Fruit fly (Drosophila melanogaster) whole organism, embryonic: ENCODE results near the gene Mtr3.

Experiments
- B-H2 ChIP-seq: fragments of 200-800 bp; sonication (Bioruptor generic); optimal IDR thresholded peaks from 2 replicates; lab custom pipeline; 2018; ENCODE audit warnings: missing biosample characterization, mild to moderate bottlenecking, missing genetic modification characterization
- Blimp-1 ChIP-seq: fragments of 200-800 bp; sonication (Bioruptor generic); optimal IDR thresholded peaks from 3 replicates; lab custom pipeline; 2018; ENCODE audit warnings: missing biosample characterization, missing genetic modification characterization, mild to moderate bottlenecking, moderate library complexity, missing genetic modification reagents
- Bteb2 ChIP-seq: fragments of 200-800 bp; sonication (Bioruptor generic); optimal IDR thresholded peaks from 2 replicates; lab custom pipeline; 2016; ENCODE audit warnings: missing biosample characterization, missing genetic modification characterization
- CG10321 ChIP-seq: fragments of 200-800 bp; sonication (Bioruptor generic); IDR thresholded peaks from 2 replicates; pipeline ENCODE4 v1.3.6; 2022; ENCODE audit warnings: missing biosample characterization, missing genetic modification characterization
- CG11696 ChIP-seq: fragments of 200-800 bp; sonication (Bioruptor generic); IDR thresholded peaks from 2 replicates; pipeline ENCODE4 v1.3.6; 2022; ENCODE audit warnings: missing biosample characterization, missing genetic modification characterization
- CG11723 ChIP-seq: fragments of 200-800 bp; sonication (Bioruptor generic); optimal IDR thresholded peaks from 2 replicates; lab custom pipeline; 2017; ENCODE audit warnings: missing biosample characterization, mild to moderate bottlenecking, missing genetic modification characterization
- CG13424 ChIP-seq: fragments of 200-800 bp; sonication (Bioruptor generic); optimal IDR thresholded peaks from 2 replicates; lab custom pipeline; 2019; ENCODE audit warnings: missing biosample characterization, mild to moderate bottlenecking, missing genetic modification characterization, moderate library complexity
- CG15479 ChIP-seq: fragments of 200-800 bp; sonication (Bioruptor generic); optimal IDR thresholded peaks from 3 replicates; lab custom pipeline; 2019; ENCODE audit warnings: missing biosample characterization, mild to moderate bottlenecking, missing genetic modification characterization, moderate library complexity
- CG1603 ChIP-seq: fragments of 200-800 bp; sonication (Bioruptor generic); optimal IDR thresholded peaks from 2 replicates; lab custom pipeline; 2019; ENCODE audit warnings: missing biosample characterization, mild to moderate bottlenecking, missing genetic modification characterization, moderate library complexity
- CG17829 ChIP-seq: fragments of 200-800 bp; optimal IDR thresholded peaks from 2 replicates; lab custom pipeline; 2019; ENCODE audit warnings: missing biosample characterization, mild to moderate bottlenecking, missing genetic modification characterization, moderate library complexity
- CG2202 ChIP-seq: fragments of 200-800 bp; sonication (Bioruptor generic); optimal IDR thresholded peaks from 2 replicates; lab custom pipeline; 2018; ENCODE audit warnings: missing biosample characterization, mild to moderate bottlenecking, missing genetic modification characterization
- CG31441 ChIP-seq: fragments of 200-800 bp; sonication (Bioruptor generic); IDR thresholded peaks from 2 replicates; pipeline ENCODE4 v1.3.6; 2022; ENCODE audit warnings: missing biosample characterization, missing genetic modification characterization
- CG33557 ChIP-seq: fragments of 200-800 bp; sonication (Bioruptor generic); optimal IDR thresholded peaks from 2 replicates; lab custom pipeline; 2019; ENCODE audit warnings: missing biosample characterization, mild to moderate bottlenecking, missing genetic modification characterization, moderate library complexity
- CG4328 ChIP-seq: fragments of 200-800 bp; sonication (Bioruptor generic); optimal IDR thresholded peaks from 3 replicates; lab custom pipeline; 2017; ENCODE audit warnings: missing biosample characterization, missing genetic modification reagents, missing genetic modification characterization
- CG4617 ChIP-seq: fragments of 200-800 bp; sonication (Bioruptor generic); optimal IDR thresholded peaks from 3 replicates; lab custom pipeline; 2016; ENCODE audit warnings: missing biosample characterization, missing genetic modification characterization, borderline replicate concordance
- CG6791 ChIP-seq: fragments of 200-800 bp; sonication (Bioruptor generic); IDR thresholded peaks from 3 replicates; pipeline ENCODE4 v1.3.6; 2022; ENCODE audit warnings: missing biosample characterization, missing genetic modification characterization; ENCODE audit not compliant: partially characterized antibody
- CoRest ChIP-seq: fragments of 200-800 bp; sonication (Bioruptor generic); optimal IDR thresholded peaks from 3 replicates; lab custom pipeline; 2018; ENCODE audit warnings: missing biosample characterization, mild to moderate bottlenecking, missing genetic modification characterization, moderate library complexity
- Dip3 ChIP-seq: fragments of 200-800 bp; sonication (Bioruptor generic); optimal IDR thresholded peaks from 3 replicates; lab custom pipeline; 2016; ENCODE audit warnings: missing biosample characterization, missing genetic modification characterization
- Eip74EF ChIP-seq, 2 experiments: fragments of 200-800 bp in 1 of 2; fragments of >200 bp in 1 of 2; sonication (Bioruptor generic) in 1 of 2; optimal IDR thresholded peaks; 2 replicates each; lab custom pipeline; 2017 to 2019; ENCODE audit warnings: missing biosample characterization in 2 of 2, missing genetic modification characterization in 2 of 2, mild to moderate bottlenecking in 1 of 2, moderate library complexity in 1 of 2
- Elba2 ChIP-seq: fragments of 200-800 bp; sonication (Bioruptor generic); optimal IDR thresholded peaks from 3 replicates; lab custom pipeline; 2016; ENCODE audit warnings: missing biosample characterization, missing genetic modification characterization
- Ets65A ChIP-seq: fragments of 200-800 bp; sonication (Bioruptor generic); peaks from one replicate; lab custom pipeline; 2016; ENCODE audit warnings: missing biosample characterization, missing genetic modification characterization
- HmgZ ChIP-seq: fragments of 200-800 bp; sonication (Bioruptor generic); optimal IDR thresholded peaks from 2 replicates; lab custom pipeline; 2018; ENCODE audit warnings: missing biosample characterization, mild to moderate bottlenecking, missing genetic modification characterization
- Lhr ChIP-seq: fragments of 200-800 bp; sonication (Bioruptor generic); optimal IDR thresholded peaks from 3 replicates; lab custom pipeline; 2017; ENCODE audit warnings: mild to moderate bottlenecking, missing biosample characterization, missing genetic modification reagents, missing genetic modification characterization
- MBD-R2 ChIP-seq: fragments of 200-800 bp; sonication (Bioruptor generic); IDR thresholded peaks from 2 replicates; pipeline ENCODE4 v1.3.6; 2022; ENCODE audit warnings: missing biosample characterization, missing genetic modification characterization
- NC2β ChIP-seq: fragments of 200-800 bp; sonication (Bioruptor generic); optimal IDR thresholded peaks from 2 replicates; lab custom pipeline; 2016; ENCODE audit warnings: missing biosample characterization, missing genetic modification characterization
- Neu2 ChIP-seq: fragments of 200-800 bp; sonication (Bioruptor generic); optimal IDR thresholded peaks from 3 replicates; lab custom pipeline; 2016; ENCODE audit warnings: missing biosample characterization, missing genetic modification characterization, borderline replicate concordance
- Nf-YC ChIP-seq: fragments of 200-800 bp; optimal IDR thresholded peaks from 3 replicates; lab custom pipeline; 2019; ENCODE audit warnings: missing biosample characterization, mild to moderate bottlenecking, missing genetic modification characterization, moderate library complexity
- Opbp ChIP-seq: fragments of 200-800 bp; sonication (Bioruptor generic); IDR thresholded peaks from 3 replicates; pipeline ENCODE4 v1.3.6; 2022; ENCODE audit warnings: missing biosample characterization, missing genetic modification characterization; ENCODE audit not compliant: partially characterized antibody
- Side ChIP-seq: fragments of 200-800 bp; sonication (Bioruptor generic); optimal IDR thresholded peaks from 2 replicates; lab custom pipeline; 2016; ENCODE audit warnings: missing biosample characterization, missing genetic modification characterization
- Sry-β ChIP-seq: fragments of 200-800 bp; sonication (Bioruptor generic); optimal IDR thresholded peaks from 2 replicates; lab custom pipeline; 2018; ENCODE audit warnings: missing biosample characterization, mild to moderate bottlenecking, missing genetic modification characterization, moderate library complexity
- Usf ChIP-seq: fragments of 200-800 bp; sonication (Bioruptor generic); optimal IDR thresholded peaks from 2 replicates; lab custom pipeline; 2017; ENCODE audit warnings: missing genotype, missing biosample characterization, missing genetic modification characterization
- ab ChIP-seq: fragments of 200-800 bp; sonication (Bioruptor generic); optimal IDR thresholded peaks from 2 replicates; lab custom pipeline; 2016; ENCODE audit warnings: missing biosample characterization, missing genetic modification characterization
- al ChIP-seq: fragments of 200-800 bp; sonication (Bioruptor generic); IDR thresholded peaks from 2 replicates; pipeline ENCODE4 v1.3.6; 2022; ENCODE audit warnings: missing biosample characterization, missing genetic modification characterization
- chif ChIP-seq, 2 experiments: fragments of 200-800 bp; sonication (Bioruptor generic); optimal IDR thresholded peaks; 3 replicates each; lab custom pipeline; 2016; ENCODE audit warnings: missing biosample characterization in 2 of 2, missing genetic modification characterization in 2 of 2
- crc ChIP-seq: fragments of 200-800 bp; sonication (Bioruptor generic); optimal IDR thresholded peaks from 2 replicates; lab custom pipeline; 2016; ENCODE audit warnings: missing biosample characterization, missing genetic modification characterization
- ems ChIP-seq: fragments of 200-800 bp; sonication (Bioruptor generic); optimal IDR thresholded peaks from 3 replicates; lab custom pipeline; 2016; ENCODE audit warnings: missing biosample characterization, missing genetic modification characterization
- gfzf ChIP-seq: fragments of 200-800 bp; sonication (Bioruptor generic); optimal IDR thresholded peaks from 2 replicates; lab custom pipeline; 2016; ENCODE audit warnings: missing biosample characterization, mild to moderate bottlenecking, missing genetic modification characterization, moderate library complexity
- gro ChIP-seq: fragments of 200-800 bp; sonication (Bioruptor generic); optimal IDR thresholded peaks from 2 replicates; lab custom pipeline; 2016; ENCODE audit warnings: missing biosample characterization, missing genetic modification characterization
- gsb-n ChIP-seq: fragments of 200-800 bp; sonication (Bioruptor generic); optimal IDR thresholded peaks from 3 replicates; lab custom pipeline; 2018; ENCODE audit warnings: missing biosample characterization, mild to moderate bottlenecking, missing genetic modification characterization
- nmo ChIP-seq: fragments of 200-800 bp; sonication (Bioruptor generic); optimal IDR thresholded peaks from 2 replicates; lab custom pipeline; 2018; ENCODE audit warnings: missing biosample characterization, mild to moderate bottlenecking, missing genetic modification characterization, moderate library complexity
- pfk ChIP-seq: fragments of 200-800 bp; sonication (Bioruptor generic); optimal IDR thresholded peaks from 2 replicates; lab custom pipeline; 2018; ENCODE audit warnings: missing biosample characterization, mild to moderate bottlenecking, missing genetic modification characterization, moderate library complexity
- pros ChIP-seq: fragments of 200-800 bp; sonication (Bioruptor generic); optimal IDR thresholded peaks from 3 replicates; lab custom pipeline; 2019; ENCODE audit warnings: missing biosample characterization, mild to moderate bottlenecking, missing genetic modification characterization, moderate library complexity
- row ChIP-seq: fragments of 200-800 bp; sonication (Bioruptor generic); IDR thresholded peaks from 3 replicates; pipeline ENCODE4 v1.3.6; 2022; ENCODE audit warnings: missing biosample characterization, missing genetic modification characterization
- sens ChIP-seq: fragments of 200-800 bp; sonication (Bioruptor generic); peaks from one replicate; lab custom pipeline; 2016; ENCODE audit warnings: missing biosample characterization, missing genetic modification characterization
- ssp ChIP-seq: fragments of 200-800 bp; sonication (Bioruptor generic); IDR thresholded peaks from 2 replicates; pipeline ENCODE4 v1.3.6; 2022; ENCODE audit warnings: missing biosample characterization, missing genetic modification characterization
- tup ChIP-seq: fragments of 200-800 bp; sonication (Bioruptor generic); optimal IDR thresholded peaks from 2 replicates; lab custom pipeline; 2016; ENCODE audit warnings: missing biosample characterization, mild to moderate bottlenecking, missing genetic modification characterization, moderate library complexity
- zen2 ChIP-seq: fragments of 200-800 bp; sonication (Bioruptor generic); IDR thresholded peaks from 3 replicates; pipeline ENCODE4 v1.3.6; 2022; ENCODE audit warnings: missing biosample characterization, missing genetic modification characterization; ENCODE audit not compliant: partially characterized antibody
- zfh1 ChIP-seq: fragments of 200-800 bp; sonication (Bioruptor generic); IDR thresholded peaks from 3 replicates; pipeline ENCODE4 v1.3.6; 2022; ENCODE audit warnings: missing biosample characterization, missing genetic modification characterization

Gene Mtr3

DNA sequence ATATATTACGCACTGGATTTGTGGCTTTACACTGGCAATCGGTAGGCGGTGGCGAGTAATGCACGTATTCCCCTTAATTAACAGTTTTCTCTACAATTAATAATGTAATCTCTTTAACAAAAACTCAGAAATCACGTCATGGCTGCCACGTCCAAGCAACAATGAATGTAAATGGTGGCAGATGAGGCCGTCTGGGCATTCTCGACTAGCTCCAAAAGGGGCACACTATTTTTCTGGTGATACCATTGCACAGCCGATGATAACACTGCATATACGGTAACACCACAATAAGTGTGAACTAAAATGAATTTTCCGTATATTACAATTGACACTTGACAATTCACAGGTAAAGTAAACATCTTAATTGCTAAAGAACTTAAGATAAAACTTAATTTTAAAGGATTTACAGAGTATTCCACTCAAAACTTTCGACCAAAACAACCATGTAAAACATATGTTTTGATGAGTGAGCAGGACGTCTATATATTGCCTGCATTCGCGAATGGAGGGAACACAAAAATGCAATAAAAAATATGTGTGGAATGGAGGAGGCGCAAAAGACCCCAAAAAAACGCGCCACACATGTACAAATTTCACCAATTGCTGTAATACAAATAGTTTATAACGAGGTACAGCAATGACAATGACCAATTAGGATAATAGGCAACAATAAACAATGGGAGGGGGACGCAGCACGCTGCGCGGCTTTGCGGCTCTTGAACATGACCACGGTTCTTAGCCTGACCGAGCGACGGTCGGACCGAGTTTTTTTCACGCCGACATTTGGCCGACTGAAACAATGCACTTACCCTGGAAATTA, 4.1 kb downstream of the Mtr3 start (continued):
- TF ChIP-seq CG4617 (GFP tag; lab: Kevin White, UChicago) (peak; percentile 66), chif (GFP tag; optimal IDR thresholded peaks at IDR 0.05; lab: Kevin White, UChicago) (no peak), B-H2 (GFP tag; lab: Kevin White, UChicago) (no peak), CG11696 (no peak), Elba2 (peak; percentile 55), al (GFP tag; lab: Robert Waterston, UW) (no peak), CG13424 (tag; lab: Kevin White, UChicago) (no peak), NC2β (GFP tag; lab: Kevin White, UChicago) (peak; percentile 30), Nf-YC (tag; lab: Kevin White, UChicago) (peak; percentile 3), CG11723 (peak; percentile 14), crc (no peak), zen2 (GFP tag; lab: Robert Waterston, UW) (no peak), CG10321 (GFP tag; lab: Robert Waterston, UW) (peak; percentile 89), gsb-n (tag; lab: Kevin White, UChicago) (no peak), CG31441 (GFP tag; lab: Robert Waterston, UW) (no peak), Side (no peak), Neu2 (GFP tag; lab: Kevin White, UChicago) (no peak), pfk (GFP tag; lab: Kevin White, UChicago) (no peak), CG17829 (peak; percentile 34), Ets65A (GFP tag; lab: Kevin White, UChicago) (peak; percentile 80), CG15479 (GFP tag; lab: Kevin White, UChicago) (no peak), CG2202 (tag; lab: Kevin White, UChicago) (peak; percentile 15), Lhr (GFP tag; lab: Kevin White, UChicago) (peak; percentile 65), Dip3 (GFP tag; lab: Kevin White, UChicago) (no peak), CoRest (no peak), ems (GFP tag; lab: Kevin White, UChicago) (no peak), Bteb2 (GFP tag; lab: Kevin White, UChicago) (peak; percentile 27), zfh1 (GFP tag; lab: Robert Waterston, UW) (0 out of 3 replicates have a peak, but pooled peaks have one; percentile 16), nmo (GFP tag; lab: Kevin White, UChicago) (peak; percentile 40), CG1603 (tag; lab: Kevin White, UChicago) (peak; percentile 75), Sry-β (GFP tag; lab: Kevin White, UChicago) (no peak), gfzf (GFP tag; lab: Kevin White, UChicago) (peak; percentile 92), MBD-R2 (GFP tag; lab: Robert Waterston, UW) (peak; percentile 42), CG4328 (GFP tag; lab: Kevin White, UChicago) (peak; percentile 4), Blimp-1 (GFP tag; lab: Kevin White, UChicago) (no peak), Eip74EF (GFP tag; optimal IDR thresholded peaks at IDR 0.05; lab: Kevin White, UChicago) (peak in 1 of 2 experiments; percentile 23), CG6791 (no peak), ssp (no peak), row (GFP tag; lab: Robert Waterston, UW) (peak; percentile 38; the same call in 1 of the 3 replicates), CG33557 (GFP tag; lab: Kevin White, UChicago) (no peak), Usf (GFP tag; lab: Kevin White, UChicago) (no peak), ab (GFP tag; lab: Kevin White, UChicago) (no peak), sens (GFP tag; lab: Kevin White, UChicago) (peak; percentile 88), HmgZ (peak; percentile 33), tup (GFP tag; lab: Kevin White, UChicago) (no peak), pros (GFP tag; lab: Kevin White, UChicago) (no peak), gro (GFP tag; lab: Kevin White, UChicago) (no peak), Opbp (GFP tag; lab: Robert Waterston, UW) (peak; percentile 38; the same call in 1 of the 3 replicates)
